Fruit fly (Drosophila melanogaster) whole organism, embryonic: ENCODE measurements around the gene mRpL51.

ENCODE experiments used
- Ada2b ChIP-seq: fragments of 200-800 bp; sonication (Bioruptor generic); IDR thresholded peaks from 2 replicates; pipeline ENCODE4 v1.3.6; 2022; ENCODE audit warnings: missing biosample characterization, missing genetic modification characterization
- Asciz ChIP-seq: fragments of 200-800 bp; sonication (Bioruptor generic); optimal IDR thresholded peaks from 2 replicates; lab custom pipeline; 2017; ENCODE audit warnings: missing biosample characterization, mild to moderate bottlenecking, missing genetic modification characterization, missing genetic modification reagents
- BEAF-32 ChIP-seq: fragments of 200-800 bp; sonication (Bioruptor generic); optimal IDR thresholded peaks from 3 replicates; lab custom pipeline; 2017; ENCODE audit warnings: missing biosample characterization, missing genetic modification characterization, mild to moderate bottlenecking, moderate library complexity, missing genetic modification reagents
- BtbVII ChIP-seq: fragments of 200-800 bp; sonication (Bioruptor generic); optimal IDR thresholded peaks from 3 replicates; lab custom pipeline; 2017; ENCODE audit warnings: missing biosample characterization, mild to moderate bottlenecking, missing genetic modification characterization
- CG10543 ChIP-seq: fragments of 200-800 bp; sonication (Bioruptor generic); optimal IDR thresholded peaks from 3 replicates; lab custom pipeline; 2017; ENCODE audit warnings: missing biosample characterization, mild to moderate bottlenecking, missing genetic modification characterization, moderate library complexity
- CG11085 ChIP-seq: fragments of 200-800 bp; sonication (Bioruptor generic); IDR thresholded peaks from 2 replicates; pipeline ENCODE4 v1.3.6; 2022; ENCODE audit warnings: missing biosample characterization, missing genetic modification characterization
- CG11093 ChIP-seq: fragments of 200-800 bp; sonication (Bioruptor generic); IDR thresholded peaks from 3 replicates; pipeline ENCODE4 v1.3.6; 2022; ENCODE audit warnings: missing biosample characterization, missing genetic modification characterization
- CG11723 ChIP-seq: fragments of 200-800 bp; sonication (Bioruptor generic); optimal IDR thresholded peaks from 2 replicates; lab custom pipeline; 2017; ENCODE audit warnings: missing biosample characterization, mild to moderate bottlenecking, missing genetic modification characterization
- CG12236 ChIP-seq: fragments of 200-800 bp; sonication (Bioruptor generic); optimal IDR thresholded peaks from 2 replicates; lab custom pipeline; 2016; ENCODE audit warnings: missing biosample characterization, missing genetic modification characterization
- CG12659 ChIP-seq: fragments of 200-800 bp; sonication (Bioruptor generic); optimal IDR thresholded peaks from 3 replicates; lab custom pipeline; 2017; ENCODE audit warnings: mild to moderate bottlenecking, missing biosample characterization, missing genetic modification reagents, missing genetic modification characterization
- CG13775 ChIP-seq: fragments of 200-800 bp; sonication (Bioruptor generic); optimal IDR thresholded peaks from 3 replicates; lab custom pipeline; 2017; ENCODE audit warnings: missing biosample characterization, mild to moderate bottlenecking, missing genetic modification characterization
- CG16779 ChIP-seq: fragments of 200-800 bp; sonication (Bioruptor generic); IDR thresholded peaks from 2 replicates; pipeline ENCODE4 v1.3.6; 2022; ENCODE audit warnings: missing biosample characterization, missing genetic modification characterization
- CG16815 ChIP-seq: fragments of 200-800 bp; sonication (Bioruptor generic); optimal IDR thresholded peaks from 3 replicates; lab custom pipeline; 2017; ENCODE audit warnings: missing biosample characterization, mild to moderate bottlenecking, missing genetic modification characterization
- CG18262 ChIP-seq: fragments of 200-800 bp; optimal IDR thresholded peaks from 3 replicates; lab custom pipeline; 2019; ENCODE audit warnings: missing biosample characterization, mild to moderate bottlenecking, missing genetic modification characterization, moderate library complexity
- CG18764 ChIP-seq: fragments of 200-800 bp; sonication (Bioruptor generic); optimal IDR thresholded peaks from 3 replicates; lab custom pipeline; 2016; ENCODE audit warnings: missing biosample characterization, missing genetic modification characterization
- CG2202 ChIP-seq: fragments of 200-800 bp; sonication (Bioruptor generic); optimal IDR thresholded peaks from 2 replicates; lab custom pipeline; 2018; ENCODE audit warnings: missing biosample characterization, mild to moderate bottlenecking, missing genetic modification characterization
- CG30020 ChIP-seq: fragments of 200-800 bp; optimal IDR thresholded peaks from 2 replicates; lab custom pipeline; 2019; ENCODE audit warnings: missing biosample characterization, mild to moderate bottlenecking, missing genetic modification characterization, moderate library complexity
- CG32532 ChIP-seq: fragments of 200-800 bp; sonication (Bioruptor generic); IDR thresholded peaks from 2 replicates; pipeline ENCODE4 v1.3.6; 2022; ENCODE audit warnings: missing biosample characterization, missing genetic modification characterization
- CG3281 ChIP-seq: fragments of 200-800 bp; sonication (Bioruptor generic); optimal IDR thresholded peaks from 3 replicates; lab custom pipeline; 2017; ENCODE audit warnings: missing biosample characterization, mild to moderate bottlenecking, missing genetic modification characterization
- CG7271 ChIP-seq: fragments of 200-800 bp; sonication (Bioruptor generic); optimal IDR thresholded peaks from 2 replicates; lab custom pipeline; 2018; ENCODE audit warnings: missing biosample characterization, mild to moderate bottlenecking, missing genetic modification characterization, moderate library complexity
- CG7556 ChIP-seq: fragments of 200-800 bp; sonication (Bioruptor generic); optimal IDR thresholded peaks from 2 replicates; lab custom pipeline; 2017; ENCODE audit warnings: missing biosample characterization, mild to moderate bottlenecking, missing genetic modification characterization
- CG9797 ChIP-seq: fragments of 200-800 bp; sonication (Bioruptor generic); optimal IDR thresholded peaks from 3 replicates; lab custom pipeline; 2018; ENCODE audit warnings: missing biosample characterization, mild to moderate bottlenecking, missing genetic modification characterization
- CTCF ChIP-seq: fragments of 200-800 bp; sonication (Bioruptor generic); optimal IDR thresholded peaks from 2 replicates; lab custom pipeline; 2017; ENCODE audit warnings: missing biosample characterization, mild to moderate bottlenecking, missing genetic modification characterization, moderate library complexity
- Chrac-16 ChIP-seq: fragments of 200-800 bp; sonication (Bioruptor generic); optimal IDR thresholded peaks from 3 replicates; lab custom pipeline; 2016; ENCODE audit warnings: missing biosample characterization, missing genetic modification characterization
- CkIIα-i1 ChIP-seq: fragments of 200-800 bp; sonication (Bioruptor generic); IDR thresholded peaks from 2 replicates; pipeline ENCODE4 v1.3.6; 2022; ENCODE audit warnings: missing biosample characterization, missing genetic modification characterization
- Deaf1 ChIP-seq: fragments of 200-800 bp; optimal IDR thresholded peaks from 3 replicates; lab custom pipeline; 2019; ENCODE audit warnings: missing biosample characterization, mild to moderate bottlenecking, missing genetic modification characterization, moderate library complexity
- Ets65A ChIP-seq: fragments of 200-800 bp; sonication (Bioruptor generic); peaks from one replicate; lab custom pipeline; 2016; ENCODE audit warnings: missing biosample characterization, missing genetic modification characterization
- H15 ChIP-seq: fragments of 200-800 bp; sonication (Bioruptor generic); IDR thresholded peaks from 3 replicates; pipeline ENCODE4 v1.3.6; 2022; ENCODE audit warnings: missing biosample characterization, missing genetic modification characterization
- H2.0 ChIP-seq: fragments of 200-800 bp; sonication (Bioruptor generic); IDR thresholded peaks from 2 replicates; pipeline ENCODE4 v1.3.6; 2022; ENCODE audit warnings: missing biosample characterization, missing genetic modification characterization
- Kr ChIP-seq: fragments of 200-800 bp; sonication (Bioruptor generic); optimal IDR thresholded peaks from 2 replicates; lab custom pipeline; 2017; ENCODE audit warnings: missing biosample characterization, mild to moderate bottlenecking, missing genetic modification characterization
- MTF-1 ChIP-seq: fragments of 200-800 bp; sonication (Bioruptor generic); optimal IDR thresholded peaks from 2 replicates; lab custom pipeline; 2018; ENCODE audit warnings: missing biosample characterization, mild to moderate bottlenecking, missing genetic modification characterization, borderline replicate concordance
- Rx ChIP-seq: fragments of 200-800 bp; sonication (Bioruptor generic); IDR thresholded peaks from 2 replicates; pipeline ENCODE4 v1.3.6; 2022; ENCODE audit warnings: missing biosample characterization, missing genetic modification characterization
- Spps ChIP-seq: fragments of 200-800 bp; sonication (Bioruptor generic); optimal IDR thresholded peaks from 2 replicates; lab custom pipeline; 2018; ENCODE audit warnings: missing biosample characterization, mild to moderate bottlenecking, missing genetic modification characterization
- bigmax ChIP-seq: fragments of 200-800 bp; sonication (Bioruptor generic); optimal IDR thresholded peaks from 2 replicates; lab custom pipeline; 2018; ENCODE audit warnings: missing biosample characterization, mild to moderate bottlenecking, missing genetic modification characterization
- br ChIP-seq: fragments of >200 bp; optimal IDR thresholded peaks from 2 replicates; lab custom pipeline; 2017
- dpn ChIP-seq, 2 experiments: fragments of 200-800 bp; sonication (Bioruptor generic); optimal IDR thresholded peaks; 3 replicates each; lab custom pipeline; 2016; ENCODE audit warnings: missing biosample characterization in 2 of 2, missing genetic modification characterization in 2 of 2
- eve ChIP-seq, 2 experiments: fragments of >200 bp; optimal IDR thresholded peaks; 2 replicates each; lab custom pipeline; 2017; ENCODE audit warnings: missing biosample characterization in 2 of 2, missing genetic modification characterization in 2 of 2
- exex ChIP-seq: fragments of 200-800 bp; sonication (Bioruptor generic); optimal IDR thresholded peaks from 4 replicates; lab custom pipeline; 2018; ENCODE audit warnings: missing biosample characterization, mild to moderate bottlenecking, missing genetic modification characterization, moderate library complexity
- ham ChIP-seq: fragments of 200-800 bp; sonication (Bioruptor generic); IDR thresholded peaks from 2 replicates; pipeline ENCODE4 v1.3.6; 2022; ENCODE audit warnings: missing biosample characterization, missing genetic modification characterization
- her ChIP-seq: fragments of 200-800 bp; sonication (Bioruptor generic); optimal IDR thresholded peaks from 2 replicates; lab custom pipeline; 2016; ENCODE audit warnings: missing biosample characterization, missing genetic modification characterization
- insv ChIP-seq, 2 experiments: fragments of 200-800 bp; sonication (Bioruptor generic); optimal IDR thresholded peaks; 3 replicates each; lab custom pipeline; 2016 to 2018; ENCODE audit warnings: missing biosample characterization in 2 of 2, missing genetic modification characterization in 2 of 2
- jing ChIP-seq: fragments of 200-800 bp; sonication (Bioruptor generic); optimal IDR thresholded peaks from 2 replicates; lab custom pipeline; 2018; ENCODE audit warnings: missing biosample characterization, mild to moderate bottlenecking, missing genetic modification characterization
- kah ChIP-seq: fragments of 200-800 bp; sonication (Bioruptor generic); optimal IDR thresholded peaks from 2 replicates; lab custom pipeline; 2018; ENCODE audit warnings: missing biosample characterization, mild to moderate bottlenecking, missing genetic modification characterization
- kay ChIP-seq: fragments of 200-800 bp; sonication (Bioruptor generic); optimal IDR thresholded peaks from 2 replicates; lab custom pipeline; 2016; ENCODE audit warnings: missing biosample characterization, missing genetic modification characterization
- lola ChIP-seq, 3 experiments: fragments of >200 bp in 2 of 3; fragments of 200-800 bp in 1 of 3; sonication (Bioruptor generic) in 1 of 3; optimal IDR thresholded peaks; 2 replicates each; lab custom pipeline; 2017 to 2019; ENCODE audit warnings: missing biosample characterization in 3 of 3, missing genetic modification characterization in 3 of 3, mild to moderate bottlenecking in 1 of 3, moderate library complexity in 1 of 3
- pum ChIP-seq: fragments of 200-800 bp; sonication (Bioruptor generic); optimal IDR thresholded peaks from 2 replicates; lab custom pipeline; 2016; ENCODE audit warnings: missing biosample characterization, missing genetic modification characterization
- repo ChIP-seq: fragments of 200-800 bp; sonication (Bioruptor generic); optimal IDR thresholded peaks from 2 replicates; lab custom pipeline; 2016; ENCODE audit warnings: missing biosample characterization, missing genetic modification characterization
- sens-2 ChIP-seq: fragments of 200-800 bp; sonication (Bioruptor generic); IDR thresholded peaks from 2 replicates; pipeline ENCODE4 v1.3.6; 2022; ENCODE audit warnings: missing biosample characterization, missing genetic modification characterization
- slp2 ChIP-seq: fragments of 200-800 bp; sonication (Bioruptor generic); optimal IDR thresholded peaks from 2 replicates; lab custom pipeline; 2016; ENCODE audit warnings: missing biosample characterization, missing genetic modification characterization
- tgo ChIP-seq: fragments of 200-800 bp; sonication (Bioruptor generic); IDR thresholded peaks from 3 replicates; pipeline ENCODE4 v1.3.6; 2022; ENCODE audit warnings: missing biosample characterization, missing genetic modification characterization
- trh ChIP-seq: fragments of 200-800 bp; sonication (Bioruptor generic); optimal IDR thresholded peaks from 2 replicates; lab custom pipeline; 2016; ENCODE audit warnings: missing biosample characterization, missing genetic modification characterization

mRpL51 gene

dm6 chr2L:8541469-8542233, 24.5 kb upstream of the mRpL51 start, which contains the start of gene Sema1a (continued):
- TF ChIP-seq BEAF-32 = no peak
- peak; percentile 1 for TF ChIP-seq MTF-1 (GFP tag; lab: Kevin White, UChicago)
- TF ChIP-seq her = peak; percentile 75
- TF ChIP-seq CG13775 (GFP tag; lab: Kevin White, UChicago) = peak; percentile 66
- TF ChIP-seq Rx (GFP tag; lab: Robert Waterston, UW) = no peak; the same call in 1 of the 2 replicates
- TF ChIP-seq CG11085 = peak; percentile 47
- peak; percentile 94 for TF ChIP-seq Ets65A
- no peak for TF ChIP-seq CkIIα-i1 (GFP tag; lab: Robert Waterston, UW)
- TF ChIP-seq CG11093 = no peak
- no peak for TF ChIP-seq br (lab: Kevin White, UChicago)
- TF ChIP-seq CG16815 (GFP tag; lab: Kevin White, UChicago) = no peak
- peak; percentile 49 to 66 for TF ChIP-seq dpn (GFP tag; optimal IDR thresholded peaks at IDR 0.05; lab: Kevin White, UChicago)
- no peak for TF ChIP-seq jing (GFP tag; lab: Kevin White, UChicago)
- peak; percentile 59; the same call in 1 of the 3 replicates for TF ChIP-seq H15 (GFP tag; lab: Robert Waterston, UW)
- TF ChIP-seq H2.0 (GFP tag; lab: Robert Waterston, UW) = peak; percentile 76
- peak; percentile 50 for TF ChIP-seq CG7556 (GFP tag; lab: Kevin White, UChicago)
- peak; percentile 31 for TF ChIP-seq CG2202 (tag; lab: Kevin White, UChicago)
- peak; percentile 34 for TF ChIP-seq BtbVII
- no peak for TF ChIP-seq CG18764
- TF ChIP-seq CTCF = peak; percentile 40
- TF ChIP-seq pum (GFP tag; lab: Kevin White, UChicago) = peak; percentile 29
- TF ChIP-seq CG12236 = peak; percentile 13
- TF ChIP-seq Deaf1 (tag; lab: Kevin White, UChicago) = peak; percentile 19
- TF ChIP-seq CG18262 (tag; lab: Kevin White, UChicago) = peak; percentile 69
- no peak for TF ChIP-seq kay
- TF ChIP-seq lola (GFP tag; optimal IDR thresholded peaks at IDR 0.05; lab: Kevin White, UChicago) = peak in 1 of 3 experiments; percentile 39
- TF ChIP-seq Kr = no peak
- TF ChIP-seq CG16779 = no peak
- peak; percentile 14 for TF ChIP-seq exex
- TF ChIP-seq CG30020 (tag; lab: Kevin White, UChicago) = peak; percentile 31
- no peak for TF ChIP-seq trh
- peak; percentile 83 for TF ChIP-seq CG12659
- TF ChIP-seq kah = no peak
- TF ChIP-seq bigmax = no peak
- TF ChIP-seq ham (GFP tag; lab: Robert Waterston, UW) = no peak
- no peak for TF ChIP-seq CG9797
- TF ChIP-seq Chrac-16 (GFP tag; lab: Kevin White, UChicago) = peak; percentile 37
- TF ChIP-seq CG7271 (tag; lab: Kevin White, UChicago) = no peak
- TF ChIP-seq eve (GFP tag; optimal IDR thresholded peaks at IDR 0.05; lab: Kevin White, UChicago) = peak in 1 of 2 experiments; percentile 53
- TF ChIP-seq CG11723 (GFP tag; lab: Kevin White, UChicago) = no peak
- no peak for TF ChIP-seq Spps (tag; lab: Kevin White, UChicago)
- peak; percentile 75 for TF ChIP-seq CG32532 (GFP tag; lab: Robert Waterston, UW)
- peak; percentile 68 for TF ChIP-seq Ada2b (GFP tag; lab: Robert Waterston, UW)
- TF ChIP-seq CG3281 (GFP tag; lab: Kevin White, UChicago) = peak; percentile 13
- peak; percentile 46 for TF ChIP-seq repo (GFP tag; lab: Kevin White, UChicago)
- no peak; the same call in 1 of the 2 replicates for TF ChIP-seq sens-2 (GFP tag; lab: Robert Waterston, UW)
- TF ChIP-seq Asciz (GFP tag; lab: Kevin White, UChicago) = peak; percentile 27
- TF ChIP-seq insv (GFP tag; optimal IDR thresholded peaks at IDR 0.05; lab: Kevin White, UChicago) = peak in 1 of 2 experiments; percentile 71
- TF ChIP-seq tgo (GFP tag; lab: Robert Waterston, UW) = peak; percentile 52
- TF ChIP-seq CG10543 = peak; percentile 42
- no peak for TF ChIP-seq slp2 (GFP tag; lab: Kevin White, UChicago)
